Worm (Caenorhabditis elegans) whole organism, L2 larva: ENCODE results near the gene zfp-2.

Experiments used
- ama-1 ChIP-seq: fragments of 150-350 bp; optimal IDR thresholded peaks from 2 replicates; lab custom pipeline; 2018; ENCODE audit warnings: inconsistent platforms
- ceh-82 ChIP-seq: fragments of 150-350 bp; optimal IDR thresholded peaks from 2 replicates; lab custom pipeline; 2014; ENCODE audit warnings: missing biosample characterization, missing genetic modification characterization
- egl-27 ChIP-seq: sonication (generic microtip); optimal IDR thresholded peaks from 3 replicates; lab custom pipeline; 2017; ENCODE audit warnings: missing biosample characterization, missing genetic modification reagents, missing genetic modification characterization
- elt-1 ChIP-seq: fragments of 150-350 bp; optimal IDR thresholded peaks from 2 replicates; lab custom pipeline; 2014; ENCODE audit warnings: missing biosample characterization, missing genetic modification characterization
- mdl-1 ChIP-seq, 2 experiments: fragments of 150-350 bp in 1 of 2; sonication (generic microtip) in 1 of 2; optimal IDR thresholded peaks; 2 replicates each; lab custom pipeline; 2017; ENCODE audit warnings: missing biosample characterization in 2 of 2, missing genetic modification characterization in 2 of 2
- nhr-11 ChIP-seq: fragments of 150-350 bp; optimal IDR thresholded peaks from 2 replicates; lab custom pipeline; 2014; ENCODE audit warnings: missing biosample characterization, missing genetic modification characterization
- nhr-25 ChIP-seq: fragments of 150-350 bp; sonication (generic microtip); optimal IDR thresholded peaks from 3 replicates; lab custom pipeline; 2014; ENCODE audit warnings: missing biosample characterization, missing genetic modification characterization
- unc-62 ChIP-seq: fragments of 150-350 bp; optimal IDR thresholded peaks from 2 replicates; lab custom pipeline; 2014; ENCODE audit warnings: missing biosample characterization, missing genetic modification reagents, missing genetic modification characterization

DNA sequence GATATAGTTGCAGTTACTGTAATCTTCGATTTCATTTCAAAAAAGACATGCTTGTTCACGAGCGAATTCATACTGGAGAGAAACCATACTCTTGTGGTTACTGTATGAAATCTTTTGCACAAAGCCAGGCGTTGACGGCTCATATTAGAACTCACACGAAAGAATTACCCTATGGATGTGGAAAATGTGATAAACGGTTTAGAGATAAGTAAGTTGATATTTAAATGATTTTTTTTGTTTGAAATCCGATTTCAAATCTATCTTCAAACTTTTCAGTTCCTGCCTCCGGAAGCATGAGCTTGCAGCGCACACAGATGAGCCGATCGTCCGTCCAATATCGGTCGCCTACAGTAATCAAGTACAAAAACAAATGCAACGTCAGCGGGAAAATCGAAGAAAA is 1.5 kb downstream of the zfp-2 start:
- no peak for TF ChIP-seq elt-1 (tag; lab: Kevin White, UChicago)
- no peak for TF ChIP-seq egl-27
- no peak for TF ChIP-seq mdl-1 (tag; optimal IDR thresholded peaks at IDR 0.05; lab: Kevin White, UChicago)
- TF ChIP-seq nhr-11 = no peak
- TF ChIP-seq ama-1 (lab: Kevin White, UChicago) = no peak
- no peak for TF ChIP-seq ceh-82 (tag; lab: Kevin White, UChicago)
- TF ChIP-seq unc-62 (GFP tag; lab: Kevin White, UChicago) = no peak
- no peak for TF ChIP-seq nhr-25 (tag; lab: Kevin White, UChicago)
